Worm (Caenorhabditis elegans) whole organism, L4 larva: ENCODE results near the gene clec-57.
A peak's percentile ranks its signal among the peaks of the same experiment; 100 is the strongest.

Experiments
- D1046.2 ChIP-seq: fragments of 200-800 bp; sonication (Bioruptor generic); IDR thresholded peaks from 2 replicates; pipeline ENCODE4 v1.3.6; 2022; ENCODE audit warnings: missing genetic modification characterization, missing compliant biosample characterization
- T26A8.4 ChIP-seq: fragments of 200-800 bp; sonication (Bioruptor generic); IDR thresholded peaks from 2 replicates; pipeline ENCODE4 v1.3.6; 2022; ENCODE audit warnings: missing genetic modification characterization, missing compliant biosample characterization
- Y105C5A.15 ChIP-seq: fragments of 200-800 bp; sonication (Bioruptor generic); IDR thresholded peaks from 2 replicates; pipeline ENCODE4 v1.3.6; 2022; ENCODE audit warnings: missing genetic modification characterization, missing compliant biosample characterization
- aha-1 ChIP-seq: fragments of 150-350 bp; peaks from one replicate; lab custom pipeline; 2014; ENCODE audit warnings: missing biosample characterization, missing genetic modification characterization
- aly-2 ChIP-seq: sonication (generic microtip); optimal IDR thresholded peaks from 2 replicates; lab custom pipeline; 2018; ENCODE audit warnings: missing biosample characterization, missing genetic modification characterization
- ceh-62 ChIP-seq: sonication (generic microtip); optimal IDR thresholded peaks from 2 replicates; lab custom pipeline; 2017; ENCODE audit warnings: missing biosample characterization, missing genetic modification characterization
- cey-2 ChIP-seq: sonication (generic microtip); optimal IDR thresholded peaks from 3 replicates; lab custom pipeline; 2017; ENCODE audit warnings: missing genetic modification characterization, mild to moderate bottlenecking, missing compliant biosample characterization, antibody characterized with exemption, borderline replicate concordance; ENCODE audit not compliant: insufficient read depth
- ctbp-1 ChIP-seq: fragments of 200-800 bp; sonication (Bioruptor generic); IDR thresholded peaks from 2 replicates; pipeline ENCODE4 v1.3.6; 2022; ENCODE audit warnings: missing genetic modification reagents, missing genetic modification characterization, missing compliant biosample characterization
- daf-8 ChIP-seq: fragments of 200-800 bp; sonication (Bioruptor generic); IDR thresholded peaks from 2 replicates; pipeline ENCODE4 v1.3.6; 2022; ENCODE audit warnings: missing genetic modification characterization, missing compliant biosample characterization
- dmd-8 ChIP-seq: fragments of 200-800 bp; sonication (Bioruptor generic); IDR thresholded peaks from 2 replicates; pipeline ENCODE4 v1.3.6; 2022; ENCODE audit warnings: missing genetic modification characterization, missing compliant biosample characterization
- dpl-1 ChIP-seq: fragments of 150-350 bp; optimal IDR thresholded peaks from 2 replicates; lab custom pipeline; 2014; ENCODE audit warnings: missing biosample characterization, missing genetic modification reagents, missing genetic modification characterization
- fos-1 ChIP-seq: fragments of 150-350 bp; optimal IDR thresholded peaks from 2 replicates; lab custom pipeline; 2014; ENCODE audit warnings: missing biosample characterization, missing genetic modification characterization
- gei-8 ChIP-seq: fragments of 200-800 bp; sonication (Bioruptor generic); optimal IDR thresholded peaks from 2 replicates; lab custom pipeline; 2018; ENCODE audit warnings: mild to moderate bottlenecking, missing genetic modification characterization, missing compliant biosample characterization
- hmg-1.1 ChIP-seq: fragments of 200-800 bp; sonication (Bioruptor generic); IDR thresholded peaks from 2 replicates; pipeline ENCODE4 v1.3.6; 2022; ENCODE audit warnings: missing genetic modification reagents, missing genetic modification characterization, missing compliant biosample characterization
- lin-13 ChIP-seq: fragments of 150-350 bp; optimal IDR thresholded peaks from 2 replicates; lab custom pipeline; 2014; ENCODE audit warnings: missing biosample characterization, missing genetic modification reagents, missing genetic modification characterization
- lin-29 ChIP-seq: fragments of 200-800 bp; sonication (Bioruptor generic); IDR thresholded peaks from 2 replicates; pipeline ENCODE4 v1.3.6; 2022; ENCODE audit warnings: missing genetic modification reagents, missing genetic modification characterization, missing compliant biosample characterization
- lin-39 ChIP-seq: fragments of 150-350 bp; optimal IDR thresholded peaks from 2 replicates; lab custom pipeline; 2014; ENCODE audit warnings: missing biosample characterization, missing genetic modification reagents, missing genetic modification characterization
- lsy-2 ChIP-seq, 2 experiments: fragments of 150-350 bp in 1 of 2; sonication (generic microtip) in 1 of 2; optimal IDR thresholded peaks; 2 replicates each; lab custom pipeline; 2014 to 2017; ENCODE audit warnings: missing biosample characterization in 2 of 2, missing genetic modification characterization in 2 of 2
- mes-2 ChIP-seq: sonication (generic microtip); optimal IDR thresholded peaks from 2 replicates; lab custom pipeline; 2016; ENCODE audit warnings: missing genotype, mild to moderate bottlenecking, missing genetic modification characterization, missing compliant biosample characterization; ENCODE audit not compliant: poor library complexity, severe bottlenecking
- mxl-3 ChIP-seq: fragments of 200-800 bp; sonication (Bioruptor generic); optimal IDR thresholded peaks from 2 replicates; lab custom pipeline; 2018; ENCODE audit warnings: mild to moderate bottlenecking, missing genetic modification characterization, missing compliant biosample characterization
- nhr-111 ChIP-seq: fragments of 200-800 bp; sonication (Bioruptor generic); optimal IDR thresholded peaks from 2 replicates; lab custom pipeline; 2018; ENCODE audit warnings: mild to moderate bottlenecking, missing genetic modification characterization, missing compliant biosample characterization
- nhr-42 ChIP-seq: fragments of 200-800 bp; sonication (Bioruptor generic); IDR thresholded peaks from 2 replicates; pipeline ENCODE4 v1.3.6; 2022; ENCODE audit warnings: missing genetic modification characterization, missing compliant biosample characterization
- nhr-6 ChIP-seq: fragments of 150-350 bp; optimal IDR thresholded peaks from 2 replicates; lab custom pipeline; 2014; ENCODE audit warnings: missing biosample characterization, missing genetic modification characterization
- pha-4 ChIP-seq, 2 experiments: fragments of 150-350 bp in 1 of 2; fragments of 200-800 bp in 1 of 2; sonication (Bioruptor generic) in 1 of 2; IDR thresholded peaks in 1 of 2; optimal IDR thresholded peaks in 1 of 2; 2 replicates each; pipeline versions ENCODE4 v1.3.6 to Lab custom; 2014 to 2022; ENCODE audit warnings: missing genetic modification characterization in 2 of 2, missing genetic modification reagents in 2 of 2, missing biosample characterization in 1 of 2, missing compliant biosample characterization in 1 of 2
- php-3 ChIP-seq: fragments of 200-800 bp; sonication (Bioruptor generic); IDR thresholded peaks from 2 replicates; pipeline ENCODE4 v1.3.6; 2022; ENCODE audit warnings: missing genetic modification reagents, missing genetic modification characterization, missing compliant biosample characterization
- sdz-12 ChIP-seq: fragments of 200-800 bp; sonication (Bioruptor generic); optimal IDR thresholded peaks from 2 replicates; lab custom pipeline; 2018; ENCODE audit warnings: mild to moderate bottlenecking, missing genetic modification characterization, missing compliant biosample characterization
- tra-1 ChIP-seq: fragments of 200-800 bp; sonication (Bioruptor generic); IDR thresholded peaks from 2 replicates; pipeline ENCODE4 v1.3.6; 2022; ENCODE audit warnings: missing genetic modification reagents, missing genetic modification characterization, missing compliant biosample characterization
- unc-130 ChIP-seq: sonication (generic microtip); optimal IDR thresholded peaks from 2 replicates; lab custom pipeline; 2016; ENCODE audit warnings: missing genetic modification reagents, missing genetic modification characterization, missing compliant biosample characterization
- unc-62 ChIP-seq, 3 experiments: fragments of 150-350 bp in 1 of 3; sonication (generic microtip); optimal IDR thresholded peaks in 2 of 3; peaks in 1 of 3; 1 replicate in 1 of 3; 2 replicates in 2 of 3; lab custom pipeline; 2014 to 2017; ENCODE audit warnings: missing biosample characterization in 3 of 3, missing genetic modification characterization in 3 of 3, missing genetic modification reagents in 3 of 3, missing genotype in 1 of 3
- zfp-2 ChIP-seq: sonication (generic microtip); optimal IDR thresholded peaks from 2 replicates; lab custom pipeline; 2016; ENCODE audit warnings: mild to moderate bottlenecking, missing genetic modification characterization, missing compliant biosample characterization
- ztf-11 ChIP-seq: fragments of 150-350 bp; optimal IDR thresholded peaks from 2 replicates; lab custom pipeline; 2014; ENCODE audit warnings: missing biosample characterization, missing genetic modification characterization
- ztf-7 ChIP-seq: fragments of 150-350 bp; optimal IDR thresholded peaks from 2 replicates; lab custom pipeline; 2014; ENCODE audit warnings: missing biosample characterization, missing genetic modification characterization

clec-57 gene

ce11 chrV:14424958-14425492 lies 44.0 kb upstream of the clec-57 start, which contains the start of gene rrsr-1:
rrsr-1 (minus strand) TSS chrV:14425008.
- peak; percentile 36 for TF ChIP-seq unc-130 (GFP tag; lab: Kevin White, UChicago)
- TF ChIP-seq hmg-1.1 = peak; percentile 40; the same call in 1 of the 2 replicates
- TF ChIP-seq mes-2 = peak; percentile 88
- TF ChIP-seq nhr-111 (GFP tag; lab: Kevin White, UChicago) = no peak
- peak; percentile 18 for TF ChIP-seq lin-13 (GFP tag; lab: Kevin White, UChicago)
- TF ChIP-seq sdz-12 (GFP tag; lab: Kevin White, UChicago) = no peak
- peak; percentile 29 for TF ChIP-seq dpl-1 (GFP tag; lab: Kevin White, UChicago)
- no peak for TF ChIP-seq ctbp-1 (GFP tag; lab: Robert Waterston, UW)
- peak; percentile 86 for TF ChIP-seq nhr-6 (tag; lab: Kevin White, UChicago)

DNA sequence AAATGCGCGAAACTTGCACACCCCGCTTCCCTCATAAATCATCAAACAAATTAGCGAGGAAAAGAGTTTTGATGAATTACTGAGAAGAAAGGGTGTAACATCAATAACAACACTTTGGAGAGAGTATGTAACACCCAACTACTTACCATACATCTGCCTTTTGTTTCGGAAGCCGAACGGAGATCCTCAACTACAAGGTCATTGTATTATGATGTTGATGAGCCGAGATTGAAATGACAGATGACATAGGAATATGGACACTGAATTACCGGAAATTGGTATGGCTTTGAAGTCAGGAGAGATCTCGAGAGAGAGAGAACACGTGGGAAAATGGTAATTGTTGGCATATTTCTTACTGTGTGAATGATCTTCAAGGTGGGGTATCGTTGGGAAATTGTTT lies 43.0 kb upstream of the clec-57 start:
- TF ChIP-seq unc-62 (GFP tag; optimal IDR thresholded peaks at IDR 0.05 in 1 of 2; lab: Kevin White, UChicago) (peak in 1 of 2 experiments; percentile 63), unc-62 (tag; optimal IDR thresholded peaks at IDR 0.05; lab: Kevin White, UChicago) (no peak), sdz-12 (GFP tag; lab: Kevin White, UChicago) (no peak)
- TF ChIP-seq, all 104 proteins: peak for 1

DNA sequence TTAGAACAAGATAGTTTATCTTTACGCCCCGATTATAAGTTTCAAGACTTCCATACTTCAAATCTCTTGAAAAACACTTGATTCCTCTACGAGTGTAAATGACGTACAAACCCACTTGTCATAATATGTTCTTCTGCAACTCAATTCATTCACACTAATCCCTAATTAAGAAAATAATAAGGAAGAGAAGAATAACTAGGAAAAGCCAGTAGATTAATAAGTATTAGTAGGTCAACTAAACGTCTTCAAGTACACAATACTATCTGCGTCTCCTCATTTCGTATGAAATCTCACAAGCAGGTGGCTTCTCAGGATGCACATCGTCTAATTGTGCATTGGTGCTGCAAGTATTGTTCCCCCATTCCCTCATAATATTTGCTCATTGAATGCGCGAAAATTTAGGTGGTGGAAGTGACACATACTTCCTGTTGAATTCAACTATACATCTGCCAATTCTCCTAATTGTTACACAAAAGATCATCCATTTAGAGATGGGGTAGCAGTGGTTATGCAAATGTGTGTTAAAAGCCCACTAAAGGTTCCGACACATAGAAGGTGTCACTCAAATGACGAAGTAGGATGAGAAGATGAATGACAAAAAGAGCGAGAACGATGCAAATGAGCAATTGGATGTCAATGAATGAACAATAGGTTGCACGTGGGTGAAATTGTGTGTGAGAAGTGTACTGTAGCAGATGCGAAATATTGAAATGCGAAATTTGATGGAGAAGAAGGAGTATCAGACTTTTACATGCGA lies 41.8 kb upstream of the clec-57 start:
- TF ChIP-seq zfp-2 (no peak), unc-62 (GFP tag; optimal IDR thresholded peaks at IDR 0.05 in 1 of 2; lab: Kevin White, UChicago) (peak in 1 of 2 experiments; percentile 99), unc-62 (tag; optimal IDR thresholded peaks at IDR 0.05; lab: Kevin White, UChicago) (no peak), aha-1 (tag; lab: Kevin White, UChicago) (peak; percentile 30), php-3 (no peak), cey-2 (tag; lab: Kevin White, UChicago) (no peak)

- TF ChIP-seq T26A8.4 (GFP tag; lab: Robert Waterston, UW) = no peak
- no peak for TF ChIP-seq lsy-2 (tag; optimal IDR thresholded peaks at IDR 0.05; lab: Kevin White, UChicago)
- TF ChIP-seq unc-62 (GFP tag; optimal IDR thresholded peaks at IDR 0.05 in 1 of 2; lab: Kevin White, UChicago) = peak in 1 of 2 experiments; percentile 29
- no peak for TF ChIP-seq unc-62 (tag; optimal IDR thresholded peaks at IDR 0.05; lab: Kevin White, UChicago)
These were observed 40.2 kb upstream of the clec-57 start, which contains the start of gene F23B12.1 for ce11 chrV:14428865-14429264. F23B12.1 (plus strand) TSS chrV:14429165.

- TF ChIP-seq ceh-62 (no peak), ztf-7 (tag; lab: Kevin White, UChicago) (no peak), lin-29 (GFP tag; lab: Robert Waterston, UW) (no peak), php-3 (no peak)
These were observed 36.8 kb upstream of the clec-57 start, which contains the start of gene egl-1 for ce11 chrV:14432259-14432658. egl-1 (minus strand) TSS chrV:14432359.

ce11 chrV:14433584-14433983 lies 35.4 kb upstream of the clec-57 start:
- TF ChIP-seq aly-2 (tag; lab: Kevin White, UChicago) (no peak), gei-8 (GFP tag; lab: Kevin White, UChicago) (no peak), ztf-11 (no peak), nhr-6 (tag; lab: Kevin White, UChicago) (no peak), daf-8 (GFP tag; lab: Robert Waterston, UW) (no peak), lin-39 (tag; lab: Kevin White, UChicago) (no peak), dmd-8 (no peak), mxl-3 (GFP tag; lab: Kevin White, UChicago) (no peak), nhr-42 (no peak), Y105C5A.15 (GFP tag; lab: Robert Waterston, UW) (no peak), D1046.2 (GFP tag; lab: Robert Waterston, UW) (no peak), tra-1 (no peak), pha-4 (GFP tag; IDR thresholded peaks at IDR 0.05; lab: Robert Waterston, UW) (no peak), pha-4 (tag; optimal IDR thresholded peaks at IDR 0.05; lab: Kevin White, UChicago) (no peak), fos-1 (tag; lab: Kevin White, UChicago) (no peak)
- TF ChIP-seq, all 104 proteins: peak for 0
